Worm (Caenorhabditis elegans) whole organism, early embryonic: ENCODE measurements around the gene unc-116.

ENCODE experiments used
- F13C5.2 ChIP-seq: sonication (generic microtip); optimal IDR thresholded peaks from 2 replicates; lab custom pipeline; 2017; ENCODE audit warnings: mild to moderate bottlenecking, missing genetic modification characterization, inconsistent platforms, missing compliant biosample characterization
- aly-1 ChIP-seq: sonication (generic microtip); optimal IDR thresholded peaks from 2 replicates; lab custom pipeline; 2016; ENCODE audit warnings: missing genetic modification characterization, missing compliant biosample characterization
- ama-1 ChIP-seq: fragments of 150-350 bp; optimal IDR thresholded peaks from 2 replicates; lab custom pipeline; 2014
- flt-1 ChIP-seq: fragments of 200-800 bp; sonication (Bioruptor generic); IDR thresholded peaks from 2 replicates; pipeline ENCODE4 v1.3.6; 2022; ENCODE audit warnings: missing genetic modification characterization, missing compliant biosample characterization
- hmbx-1 ChIP-seq: sonication (generic microtip); optimal IDR thresholded peaks from 2 replicates; lab custom pipeline; 2016; ENCODE audit warnings: mild to moderate bottlenecking, missing genetic modification characterization, missing compliant biosample characterization
- scrt-1 ChIP-seq: fragments of 200-800 bp; sonication (Bioruptor generic); IDR thresholded peaks from 2 replicates; pipeline ENCODE4 v1.3.6; 2022; ENCODE audit warnings: missing genetic modification characterization, missing compliant biosample characterization

ce11 chrIII:8356407-8356881 lies 1.5 kb upstream of the unc-116 start:
- TF ChIP-seq flt-1 (GFP tag; lab: Robert Waterston, UW) (no peak), hmbx-1 (tag; lab: Kevin White, UChicago) (no peak), ama-1 (lab: Kevin White, UChicago) (no peak), F13C5.2 (tag; lab: Kevin White, UChicago) (peak; percentile 49), aly-1 (peak; percentile 72), scrt-1 (GFP tag; lab: Robert Waterston, UW) (no peak)
